Worm (Caenorhabditis elegans) whole organism, midembryonic: Measurements from ENCODE around the gene Y55F3AM.21.

Experiments used
- T22C8.4 ChIP-seq: fragments of 200-800 bp; sonication (Bioruptor generic); IDR thresholded peaks from 2 replicates; pipeline ENCODE4 v1.3.6; 2022; ENCODE audit warnings: missing genetic modification characterization, missing compliant biosample characterization
- cog-1 ChIP-seq: sonication (generic microtip); optimal IDR thresholded peaks from 2 replicates; lab custom pipeline; 2016; ENCODE audit warnings: missing genetic modification characterization, missing compliant biosample characterization
- flt-1 ChIP-seq: fragments of 200-800 bp; sonication (Bioruptor generic); IDR thresholded peaks from 2 replicates; pipeline ENCODE4 v1.3.6; 2022; ENCODE audit warnings: missing genetic modification characterization, missing compliant biosample characterization
- klf-2 ChIP-seq: fragments of 200-800 bp; sonication (Bioruptor generic); conservative IDR thresholded peaks from 2 replicates; pipeline ENCODE4 v1.3.6; 2022; ENCODE audit warnings: missing genetic modification reagents, missing genetic modification characterization, missing compliant biosample characterization
- med-1 ChIP-seq: sonication (generic microtip); optimal IDR thresholded peaks from 2 replicates; lab custom pipeline; 2017; ENCODE audit warnings: missing genetic modification characterization, mild to moderate bottlenecking, missing compliant biosample characterization, antibody characterized with exemption, missing genetic modification reagents; ENCODE audit not compliant: insufficient read depth
- ref-1 ChIP-seq: fragments of 200-800 bp; sonication (Bioruptor generic); conservative IDR thresholded peaks from 2 replicates; pipeline ENCODE4 v1.3.6; 2022; ENCODE audit warnings: missing genetic modification reagents, missing genetic modification characterization, missing compliant biosample characterization
- tab-1 ChIP-seq: fragments of 200-800 bp; sonication (Bioruptor generic); IDR thresholded peaks from 2 replicates; pipeline ENCODE4 v1.3.6; 2022; ENCODE audit warnings: missing genetic modification characterization, missing compliant biosample characterization
- ztf-23 ChIP-seq: fragments of 200-800 bp; sonication (Bioruptor generic); IDR thresholded peaks from 2 replicates; pipeline ENCODE4 v1.3.6; 2022; ENCODE audit warnings: missing genetic modification reagents, missing genetic modification characterization, missing compliant biosample characterization
- ztf-29 ChIP-seq: fragments of 200-800 bp; sonication (Bioruptor generic); IDR thresholded peaks from 2 replicates; pipeline ENCODE4 v1.3.6; 2022; ENCODE audit warnings: missing genetic modification reagents, missing genetic modification characterization, missing compliant biosample characterization

Gene Y55F3AM.21

DNA sequence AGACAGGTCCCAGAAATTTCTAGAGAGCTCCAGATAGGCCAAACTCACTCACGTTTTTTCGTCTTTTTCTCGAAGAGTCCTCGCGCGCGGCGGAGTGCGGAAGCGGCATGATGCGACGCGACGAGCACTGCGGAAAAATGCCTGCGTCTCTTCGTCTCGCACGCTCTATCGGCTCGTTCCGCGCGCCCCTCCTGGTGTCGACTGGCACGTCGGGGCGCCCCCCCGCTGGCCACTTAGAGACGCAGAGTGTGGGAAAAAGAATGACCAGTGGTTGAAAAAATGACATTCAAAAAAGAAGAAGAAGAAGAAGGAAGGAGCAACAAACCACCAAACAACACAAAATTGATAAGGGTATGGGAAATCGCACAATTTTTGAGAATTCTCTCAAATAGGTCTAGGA, 15.9 kb upstream of the Y55F3AM.21 start, which contains the start of gene znf-782:
Gene znf-782, minus strand, starts transcription at position 96 of the 400 bp plus-strand sequence.
- no peak for TF ChIP-seq T22C8.4
- 0 out of 2 replicates have a peak, but pooled peaks have one; percentile 44 for TF ChIP-seq ztf-23 (GFP tag; lab: Robert Waterston, UW)
- no peak for TF ChIP-seq tab-1 (GFP tag; lab: Robert Waterston, UW)

ce11 chrIV:1065569-1065968, 14.1 kb upstream of the Y55F3AM.21 start:
- TF ChIP-seq ztf-23 (GFP tag; lab: Robert Waterston, UW), result no peak
- TF ChIP-seq cog-1 (tag; lab: Kevin White, UChicago), result no peak
- TF ChIP-seq ref-1 (GFP tag; lab: Robert Waterston, UW), result no peak
- TF ChIP-seq flt-1 (GFP tag; lab: Robert Waterston, UW), result no peak
- no peak for TF ChIP-seq klf-2 (GFP tag; lab: Robert Waterston, UW)
- TF ChIP-seq med-1 (GFP tag; lab: Kevin White, UChicago), result no peak
- no peak for TF ChIP-seq tab-1 (GFP tag; lab: Robert Waterston, UW)
- TF ChIP-seq T22C8.4, result no peak
- no peak for TF ChIP-seq ztf-29 (GFP tag; lab: Robert Waterston, UW)

DNA sequence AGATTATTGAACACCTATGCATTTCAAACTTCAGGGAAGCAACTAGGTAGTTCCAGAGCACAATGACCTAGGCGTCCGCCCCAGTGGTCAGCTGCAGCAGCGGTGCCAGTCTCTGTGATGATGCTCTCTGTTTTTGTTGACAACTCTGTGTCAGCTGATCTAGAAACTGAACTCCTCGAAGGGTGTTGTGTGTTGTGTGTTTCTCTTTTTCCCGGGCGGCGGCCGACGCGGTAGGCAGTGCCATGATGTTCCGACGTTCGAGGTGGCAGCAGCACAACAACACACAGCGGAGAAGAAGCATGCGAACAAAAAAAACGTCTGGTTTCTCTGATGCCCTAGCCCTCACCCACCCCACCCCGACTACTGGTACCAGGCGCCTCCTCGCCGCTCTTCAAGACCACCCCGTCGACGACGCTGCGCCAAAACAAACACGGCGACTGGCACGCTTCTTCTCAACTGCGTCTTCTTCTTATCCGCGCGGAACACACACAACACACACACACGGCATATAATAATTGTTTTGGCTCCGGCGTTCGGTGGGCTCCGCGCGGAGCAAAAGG, 12.9 kb upstream of the Y55F3AM.21 start:
- TF ChIP-seq ztf-23 (GFP tag; lab: Robert Waterston, UW), result no peak
- TF ChIP-seq klf-2 (GFP tag; lab: Robert Waterston, UW), result no peak
- TF ChIP-seq ref-1 (GFP tag; lab: Robert Waterston, UW), result no peak
- TF ChIP-seq ztf-29 (GFP tag; lab: Robert Waterston, UW), result no peak
- no peak for TF ChIP-seq cog-1 (tag; lab: Kevin White, UChicago)
- no peak for TF ChIP-seq flt-1 (GFP tag; lab: Robert Waterston, UW)
- TF ChIP-seq T22C8.4, result no peak
- TF ChIP-seq tab-1 (GFP tag; lab: Robert Waterston, UW), result no peak
- no peak for TF ChIP-seq med-1 (GFP tag; lab: Kevin White, UChicago)

ce11 chrIV:1063058-1063457, 11.6 kb upstream of the Y55F3AM.21 start:
- TF ChIP-seq tab-1 (GFP tag; lab: Robert Waterston, UW) (no peak), klf-2 (GFP tag; lab: Robert Waterston, UW) (no peak), T22C8.4 (no peak)

DNA sequence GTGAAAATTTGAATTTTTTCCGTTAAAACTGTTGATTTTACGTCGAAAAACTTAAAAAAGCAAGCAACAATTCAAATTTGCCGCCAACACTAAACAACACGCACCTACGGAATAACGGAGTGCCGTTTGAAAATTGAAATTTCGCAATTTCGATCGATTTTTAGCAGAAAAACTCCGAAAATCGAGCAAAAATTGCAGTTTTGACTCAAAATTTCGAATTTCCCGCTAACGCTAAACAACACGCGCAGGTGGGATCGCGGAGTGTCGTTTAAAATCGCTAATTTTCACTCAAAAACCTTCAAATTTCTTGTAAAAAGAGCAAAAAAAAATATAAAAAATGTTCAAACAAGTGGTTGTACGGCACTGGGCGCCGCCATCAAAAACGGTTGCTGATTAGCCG, 7.0 kb upstream of the Y55F3AM.21 start:
- TF ChIP-seq ref-1 (GFP tag; lab: Robert Waterston, UW) (no peak), klf-2 (GFP tag; lab: Robert Waterston, UW) (no peak), flt-1 (GFP tag; lab: Robert Waterston, UW) (no peak), med-1 (GFP tag; lab: Kevin White, UChicago) (no peak), ztf-29 (GFP tag; lab: Robert Waterston, UW) (no peak), cog-1 (tag; lab: Kevin White, UChicago) (no peak), ztf-23 (GFP tag; lab: Robert Waterston, UW) (no peak), T22C8.4 (no peak), tab-1 (GFP tag; lab: Robert Waterston, UW) (no peak)

ce11 chrIV:1056263-1056942, 4.9 kb upstream of the Y55F3AM.21 start, which contains the start of the genes Y55F3AM.13 and mrps-25:
Y55F3AM.13 (minus strand) TSS chrIV:1056313.
mrps-25 (plus strand) TSS chrIV:1056892.
- no peak for TF ChIP-seq ztf-23 (GFP tag; lab: Robert Waterston, UW)
- no peak for TF ChIP-seq ztf-29 (GFP tag; lab: Robert Waterston, UW)
- TF ChIP-seq ref-1 (GFP tag; lab: Robert Waterston, UW), result no peak
- TF ChIP-seq tab-1 (GFP tag; lab: Robert Waterston, UW), result no peak
- TF ChIP-seq klf-2 (GFP tag; lab: Robert Waterston, UW), result no peak
- TF ChIP-seq med-1 (GFP tag; lab: Kevin White, UChicago), result no peak
- TF ChIP-seq flt-1 (GFP tag; lab: Robert Waterston, UW), result no peak
- TF ChIP-seq cog-1 (tag; lab: Kevin White, UChicago), result no peak
- TF ChIP-seq T22C8.4, result no peak

DNA sequence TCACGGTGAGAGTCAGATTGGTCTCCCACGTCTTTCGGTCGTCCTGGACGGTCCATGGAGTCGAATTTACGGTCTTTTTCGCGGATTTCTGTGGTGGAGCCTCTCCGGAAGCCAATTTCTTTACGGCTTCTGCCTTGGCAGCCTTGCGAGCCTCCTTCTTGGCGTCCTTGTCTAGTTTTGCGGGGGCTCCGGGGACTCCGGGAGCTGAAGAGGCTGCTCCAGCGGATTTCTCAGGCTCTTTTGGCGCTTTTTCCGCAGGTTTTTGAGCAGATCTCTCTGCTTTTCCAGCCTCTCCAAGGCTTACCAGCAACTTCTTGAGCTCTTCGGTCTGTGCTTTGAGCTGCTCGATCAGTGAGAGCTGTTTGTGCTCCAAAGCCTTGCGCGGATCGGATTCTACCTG, 4.2 kb upstream of the Y55F3AM.21 start:
- TF ChIP-seq med-1 (GFP tag; lab: Kevin White, UChicago) (no peak), ztf-29 (GFP tag; lab: Robert Waterston, UW) (no peak), klf-2 (GFP tag; lab: Robert Waterston, UW) (no peak), ztf-23 (GFP tag; lab: Robert Waterston, UW) (no peak), tab-1 (GFP tag; lab: Robert Waterston, UW) (no peak), ref-1 (GFP tag; lab: Robert Waterston, UW) (no peak), T22C8.4 (no peak), cog-1 (tag; lab: Kevin White, UChicago) (no peak), flt-1 (GFP tag; lab: Robert Waterston, UW) (no peak)

ce11 chrIV:1054736-1055135, 3.2 kb upstream of the Y55F3AM.21 start, which contains the start of gene dcap-1:
dcap-1 (minus strand) TSS chrIV:1054794.
- TF ChIP-seq ztf-29 (GFP tag; lab: Robert Waterston, UW), result no peak
- no peak for TF ChIP-seq ztf-23 (GFP tag; lab: Robert Waterston, UW)
- TF ChIP-seq flt-1 (GFP tag; lab: Robert Waterston, UW), result no peak
- no peak for TF ChIP-seq ref-1 (GFP tag; lab: Robert Waterston, UW)
- TF ChIP-seq klf-2 (GFP tag; lab: Robert Waterston, UW), result no peak
- TF ChIP-seq T22C8.4, result no peak
- no peak for TF ChIP-seq tab-1 (GFP tag; lab: Robert Waterston, UW)
- no peak for TF ChIP-seq med-1 (GFP tag; lab: Kevin White, UChicago)
- no peak for TF ChIP-seq cog-1 (tag; lab: Kevin White, UChicago)

ce11 chrIV:1053989-1054388, 2.5 kb upstream of the Y55F3AM.21 start:
- TF ChIP-seq cog-1 (tag; lab: Kevin White, UChicago) (no peak), T22C8.4 (no peak), med-1 (GFP tag; lab: Kevin White, UChicago) (no peak), ref-1 (GFP tag; lab: Robert Waterston, UW) (no peak), flt-1 (GFP tag; lab: Robert Waterston, UW) (no peak), ztf-29 (GFP tag; lab: Robert Waterston, UW) (no peak), ztf-23 (GFP tag; lab: Robert Waterston, UW) (no peak), tab-1 (GFP tag; lab: Robert Waterston, UW) (no peak), klf-2 (GFP tag; lab: Robert Waterston, UW) (no peak)
